Fruit fly (Drosophila melanogaster) whole organism, larva: ENCODE results near the gene pum.

ENCODE experiments used
- noc ChIP-seq: fragments of 200-800 bp; sonication (Bioruptor generic); optimal IDR thresholded peaks from 3 replicates; lab custom pipeline; 2019; ENCODE audit warnings: missing biosample characterization, mild to moderate bottlenecking, missing genetic modification characterization, moderate library complexity

The pum gene

dm6 chr3R:9029411-9029810 lies 208.1 kb downstream of the pum start:
- TF ChIP-seq noc (tag; lab: Kevin White, UChicago): no peak

dm6 chr3R:9028690-9029089 lies 208.8 kb downstream of the pum start:
- no peak for TF ChIP-seq noc (tag; lab: Kevin White, UChicago)

- TF ChIP-seq noc (tag; lab: Kevin White, UChicago): no peak
Observed at dm6 chr3R:9027082-9027481, 210.4 kb downstream of the pum start.

- no peak for TF ChIP-seq noc (tag; lab: Kevin White, UChicago)
Observed at dm6 chr3R:9024835-9025510, 212.5 kb downstream of the pum start.

dm6 chr3R:9023934-9024333 lies 213.5 kb downstream of the pum start:
- TF ChIP-seq noc (tag; lab: Kevin White, UChicago): no peak

- peak; percentile 41 for TF ChIP-seq noc (tag; lab: Kevin White, UChicago)
Observed at dm6 chr3R:9019689-9020138, 217.8 kb downstream of the pum start, which contains the start of gene tgo. tgo (minus strand) TSS chr3R:9020022.

dm6 chr3R:9016869-9017268 lies 220.6 kb downstream of the pum start:
- TF ChIP-seq noc (tag; lab: Kevin White, UChicago): no peak
